Worm (Caenorhabditis elegans) whole organism, late embryonic: Measurements from ENCODE around the gene K03H1.12.

ENCODE experiments used
- dve-1 ChIP-seq: sonication (generic microtip); optimal IDR thresholded peaks from 2 replicates; lab custom pipeline; 2017; ENCODE audit warnings: antibody characterized with exemption, mild to moderate bottlenecking, missing genetic modification characterization, missing compliant biosample characterization
- mec-3 ChIP-seq: sonication (generic microtip); optimal IDR thresholded peaks from 2 replicates; lab custom pipeline; 2016; ENCODE audit warnings: borderline replicate concordance, missing genetic modification characterization, missing compliant biosample characterization
- pha-4 ChIP-seq: fragments of 150-350 bp; optimal IDR thresholded peaks from 2 replicates; lab custom pipeline; 2018; ENCODE audit warnings: missing biosample characterization, missing genetic modification reagents, missing genetic modification characterization
- sdc-2 ChIP-seq: sonication (generic microtip); optimal IDR thresholded peaks from 2 replicates; lab custom pipeline; 2016; ENCODE audit warnings: missing genotype, missing genetic modification characterization, missing compliant biosample characterization
- tbx-7 ChIP-seq: sonication (generic microtip); optimal IDR thresholded peaks from 2 replicates; lab custom pipeline; 2016; ENCODE audit warnings: missing genotype, missing genetic modification characterization, missing compliant biosample characterization
- unc-3 ChIP-seq, 2 experiments: fragments of 200-800 bp in 1 of 2; sonication (Bioruptor generic) in 1 of 2; sonication (generic microtip) in 1 of 2; conservative IDR thresholded peaks in 1 of 2; optimal IDR thresholded peaks in 1 of 2; 2 replicates each; pipeline versions ENCODE4 v1.3.6 to Lab custom; 2016 to 2022; ENCODE audit warnings: missing compliant biosample characterization in 2 of 2, missing genetic modification characterization in 2 of 2, missing genetic modification reagents in 1 of 2

DNA sequence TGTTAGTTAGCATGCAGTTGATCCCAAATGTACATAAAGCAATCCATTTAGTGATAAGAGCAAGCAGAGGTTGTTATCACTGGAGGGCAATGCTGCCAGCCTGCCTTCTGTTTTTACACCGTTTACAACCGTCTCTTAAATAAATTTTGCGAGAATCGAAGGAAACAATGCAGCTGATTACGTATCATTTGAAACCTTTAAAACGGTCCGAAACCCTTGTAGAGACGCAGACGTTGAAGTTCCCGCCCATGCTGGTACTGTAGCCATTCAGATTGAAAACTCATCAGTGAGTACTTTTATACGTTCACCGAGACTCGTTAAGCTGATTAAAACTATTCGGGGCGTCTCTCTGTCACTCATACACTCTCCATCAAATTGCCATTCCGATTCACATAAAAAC lies 11.0 kb upstream of the K03H1.12 start:
- TF ChIP-seq dve-1 (tag; lab: Kevin White, UChicago) (no peak), tbx-7 (tag; lab: Kevin White, UChicago) (no peak), unc-3 (GFP tag; conservative IDR thresholded peaks at IDR 0.05; lab: Robert Waterston, UW) (no peak), unc-3 (tag; optimal IDR thresholded peaks at IDR 0.05; lab: Kevin White, UChicago) (no peak), sdc-2 (tag; lab: Kevin White, UChicago) (no peak), mec-3 (tag; lab: Kevin White, UChicago) (no peak), pha-4 (tag; lab: Kevin White, UChicago) (no peak)
